Fruit fly (Drosophila melanogaster) whole organism, embryonic: Measurements from ENCODE around the gene al.

Experiments
- Antp ChIP-seq: fragments of 200-800 bp; sonication (Bioruptor generic); optimal IDR thresholded peaks from 3 replicates; lab custom pipeline; 2016; ENCODE audit warnings: missing biosample characterization, missing genetic modification characterization
- CG1024 ChIP-seq: fragments of 200-800 bp; sonication (Bioruptor generic); IDR thresholded peaks from 2 replicates; pipeline ENCODE4 v1.3.6; 2022; ENCODE audit warnings: missing biosample characterization, missing genetic modification characterization
- CG10565 ChIP-seq: fragments of 200-800 bp; sonication (Bioruptor generic); optimal IDR thresholded peaks from 3 replicates; lab custom pipeline; 2016; ENCODE audit warnings: missing biosample characterization, mild to moderate bottlenecking, missing genetic modification characterization
- CG11085 ChIP-seq: fragments of 200-800 bp; sonication (Bioruptor generic); IDR thresholded peaks from 2 replicates; pipeline ENCODE4 v1.3.6; 2022; ENCODE audit warnings: missing biosample characterization, missing genetic modification characterization
- CG12155 ChIP-seq: fragments of 200-800 bp; sonication (Bioruptor generic); optimal IDR thresholded peaks from 3 replicates; lab custom pipeline; 2016; ENCODE audit warnings: missing biosample characterization, missing genetic modification characterization
- CG12659 ChIP-seq: fragments of 200-800 bp; sonication (Bioruptor generic); optimal IDR thresholded peaks from 3 replicates; lab custom pipeline; 2017; ENCODE audit warnings: mild to moderate bottlenecking, missing biosample characterization, missing genetic modification reagents, missing genetic modification characterization
- CG13287 ChIP-seq: fragments of 200-800 bp; sonication (Bioruptor generic); IDR thresholded peaks from 2 replicates; pipeline ENCODE4 v1.3.6; 2022; ENCODE audit warnings: missing biosample characterization, missing genetic modification characterization; ENCODE audit not compliant: partially characterized antibody
- CG14050 ChIP-seq: fragments of 200-800 bp; sonication (Bioruptor generic); IDR thresholded peaks from 3 replicates; pipeline ENCODE4 v1.3.6; 2022; ENCODE audit warnings: missing biosample characterization, missing genetic modification characterization
- CG1603 ChIP-seq: fragments of 200-800 bp; sonication (Bioruptor generic); optimal IDR thresholded peaks from 2 replicates; lab custom pipeline; 2019; ENCODE audit warnings: missing biosample characterization, mild to moderate bottlenecking, missing genetic modification characterization, moderate library complexity
- CG16863 ChIP-seq: fragments of 200-800 bp; sonication (Bioruptor generic); optimal IDR thresholded peaks from 3 replicates; lab custom pipeline; 2016; ENCODE audit warnings: missing biosample characterization, missing genetic modification characterization
- CG17328 ChIP-seq: fragments of 200-800 bp; sonication (Bioruptor generic); IDR thresholded peaks from 2 replicates; pipeline ENCODE4 v1.3.6; 2022; ENCODE audit warnings: missing biosample characterization, missing genetic modification characterization
- CG18476 ChIP-seq: fragments of 200-800 bp; sonication (Bioruptor generic); optimal IDR thresholded peaks from 2 replicates; lab custom pipeline; 2016; ENCODE audit warnings: missing biosample characterization, mild to moderate bottlenecking, missing genetic modification characterization
- CG18764 ChIP-seq: fragments of 200-800 bp; sonication (Bioruptor generic); optimal IDR thresholded peaks from 3 replicates; lab custom pipeline; 2016; ENCODE audit warnings: missing biosample characterization, missing genetic modification characterization
- CG2199 ChIP-seq: fragments of 200-800 bp; sonication (Bioruptor generic); IDR thresholded peaks from 3 replicates; pipeline ENCODE4 v1.3.6; 2022; ENCODE audit warnings: missing biosample characterization, missing genetic modification characterization
- CG2202 ChIP-seq: fragments of 200-800 bp; sonication (Bioruptor generic); optimal IDR thresholded peaks from 2 replicates; lab custom pipeline; 2018; ENCODE audit warnings: missing biosample characterization, mild to moderate bottlenecking, missing genetic modification characterization
- CG34376 ChIP-seq: fragments of 200-800 bp; sonication (Bioruptor generic); optimal IDR thresholded peaks from 2 replicates; lab custom pipeline; 2018; ENCODE audit warnings: missing biosample characterization, mild to moderate bottlenecking, missing genetic modification characterization
- CG4328 ChIP-seq: fragments of 200-800 bp; sonication (Bioruptor generic); optimal IDR thresholded peaks from 3 replicates; lab custom pipeline; 2017; ENCODE audit warnings: missing biosample characterization, missing genetic modification reagents, missing genetic modification characterization
- CG4360 ChIP-seq: fragments of 200-800 bp; sonication (Bioruptor generic); IDR thresholded peaks from 2 replicates; pipeline ENCODE4 v1.3.6; 2022; ENCODE audit warnings: missing biosample characterization, missing genetic modification characterization
- CG4404 ChIP-seq: fragments of 200-800 bp; sonication (Bioruptor generic); IDR thresholded peaks from 2 replicates; pipeline ENCODE4 v1.3.6; 2022; ENCODE audit warnings: missing biosample characterization, missing genetic modification characterization
- CG4424 ChIP-seq: fragments of 200-800 bp; sonication (Bioruptor generic); optimal IDR thresholded peaks from 3 replicates; lab custom pipeline; 2016; ENCODE audit warnings: missing biosample characterization, missing genetic modification characterization
- CG4854 ChIP-seq: fragments of 200-800 bp; sonication (Bioruptor generic); optimal IDR thresholded peaks from 2 replicates; lab custom pipeline; 2016; ENCODE audit warnings: missing biosample characterization, missing genetic modification characterization, inconsistent platforms
- CHES-1-like ChIP-seq: fragments of 200-800 bp; sonication (Bioruptor generic); optimal IDR thresholded peaks from 2 replicates; lab custom pipeline; 2016; ENCODE audit warnings: missing biosample characterization, missing genetic modification characterization
- ERR ChIP-seq: fragments of 200-800 bp; sonication (Bioruptor generic); optimal IDR thresholded peaks from 2 replicates; lab custom pipeline; 2016; ENCODE audit warnings: missing biosample characterization, missing genetic modification characterization
- H2.0 ChIP-seq: fragments of 200-800 bp; sonication (Bioruptor generic); IDR thresholded peaks from 2 replicates; pipeline ENCODE4 v1.3.6; 2022; ENCODE audit warnings: missing biosample characterization, missing genetic modification characterization
- HLH3B ChIP-seq: fragments of 200-800 bp; sonication (Bioruptor generic); IDR thresholded peaks from 2 replicates; pipeline ENCODE4 v1.3.6; 2022; ENCODE audit warnings: missing biosample characterization, missing genetic modification characterization
- Hsf ChIP-seq: fragments of 200-800 bp; sonication (Bioruptor generic); optimal IDR thresholded peaks from 3 replicates; lab custom pipeline; 2016; ENCODE audit warnings: missing biosample characterization, missing genetic modification characterization
- Med ChIP-seq: fragments of 200-800 bp; sonication (Bioruptor generic); peaks from one replicate; lab custom pipeline; 2016; ENCODE audit warnings: missing biosample characterization, missing genetic modification characterization, mild to moderate bottlenecking, inconsistent platforms, moderate library complexity
- NC2β ChIP-seq: fragments of 200-800 bp; sonication (Bioruptor generic); optimal IDR thresholded peaks from 2 replicates; lab custom pipeline; 2016; ENCODE audit warnings: missing biosample characterization, missing genetic modification characterization
- NK7.1 ChIP-seq: fragments of 200-800 bp; sonication (Bioruptor generic); optimal IDR thresholded peaks from 3 replicates; lab custom pipeline; 2016; ENCODE audit warnings: missing biosample characterization, missing genetic modification characterization
- ap ChIP-seq: fragments of 200-800 bp; sonication (Bioruptor generic); IDR thresholded peaks from 2 replicates; pipeline ENCODE4 v1.3.6; 2022; ENCODE audit warnings: missing biosample characterization, missing genetic modification characterization
- cato ChIP-seq: fragments of 200-800 bp; sonication (Bioruptor generic); optimal IDR thresholded peaks from 2 replicates; lab custom pipeline; 2016; ENCODE audit warnings: missing biosample characterization, missing genetic modification characterization, borderline replicate concordance
- corto ChIP-seq: fragments of 200-800 bp; sonication (Bioruptor generic); optimal IDR thresholded peaks from 2 replicates; lab custom pipeline; 2016; ENCODE audit warnings: missing biosample characterization, mild to moderate bottlenecking, missing genetic modification characterization, moderate library complexity
- crp ChIP-seq, 2 experiments: fragments of 200-800 bp; sonication (Bioruptor generic); optimal IDR thresholded peaks; 2 replicates in 1 of 2; 3 replicates in 1 of 2; lab custom pipeline; 2017; ENCODE audit warnings: missing biosample characterization in 2 of 2, missing genetic modification characterization in 2 of 2, mild to moderate bottlenecking in 1 of 2, moderate library complexity in 1 of 2
- cwo ChIP-seq: fragments of 200-800 bp; sonication (Bioruptor generic); optimal IDR thresholded peaks from 3 replicates; lab custom pipeline; 2017; ENCODE audit warnings: missing biosample characterization, missing genetic modification characterization, mild to moderate bottlenecking, moderate library complexity, missing genetic modification reagents
- danr ChIP-seq: fragments of 200-800 bp; sonication (Bioruptor generic); IDR thresholded peaks from 2 replicates; pipeline ENCODE4 v1.3.6; 2022; ENCODE audit warnings: missing biosample characterization, missing genetic modification characterization
- dimm ChIP-seq: fragments of 200-800 bp; sonication (Bioruptor generic); IDR thresholded peaks from 2 replicates; pipeline ENCODE4 v1.3.6; 2022; ENCODE audit warnings: missing biosample characterization, missing genetic modification characterization
- ems ChIP-seq: fragments of 200-800 bp; sonication (Bioruptor generic); optimal IDR thresholded peaks from 3 replicates; lab custom pipeline; 2016; ENCODE audit warnings: missing biosample characterization, missing genetic modification characterization
- eve ChIP-seq, 2 experiments: fragments of >200 bp; optimal IDR thresholded peaks; 2 replicates each; lab custom pipeline; 2017; ENCODE audit warnings: missing biosample characterization in 2 of 2, missing genetic modification characterization in 2 of 2
- exex ChIP-seq: fragments of 200-800 bp; sonication (Bioruptor generic); optimal IDR thresholded peaks from 4 replicates; lab custom pipeline; 2018; ENCODE audit warnings: missing biosample characterization, mild to moderate bottlenecking, missing genetic modification characterization, moderate library complexity
- ken ChIP-seq: fragments of 200-800 bp; sonication (Bioruptor generic); IDR thresholded peaks from 3 replicates; pipeline ENCODE4 v1.3.6; 2022; ENCODE audit warnings: missing biosample characterization, missing genetic modification characterization
- onecut ChIP-seq: fragments of 200-800 bp; sonication (Bioruptor generic); IDR thresholded peaks from 2 replicates; pipeline ENCODE4 v1.3.6; 2022; ENCODE audit warnings: missing biosample characterization, missing genetic modification characterization
- pfk ChIP-seq: fragments of 200-800 bp; sonication (Bioruptor generic); optimal IDR thresholded peaks from 2 replicates; lab custom pipeline; 2018; ENCODE audit warnings: missing biosample characterization, mild to moderate bottlenecking, missing genetic modification characterization, moderate library complexity
- pnt ChIP-seq: fragments of 200-800 bp; sonication (Bioruptor generic); optimal IDR thresholded peaks from 3 replicates; lab custom pipeline; 2016; ENCODE audit warnings: missing biosample characterization, missing genetic modification characterization
- psq ChIP-seq: fragments of 200-800 bp; sonication (Bioruptor generic); optimal IDR thresholded peaks from 2 replicates; lab custom pipeline; 2017; ENCODE audit warnings: missing biosample characterization, missing genetic modification characterization
- ranshi ChIP-seq: fragments of 200-800 bp; sonication (Bioruptor generic); IDR thresholded peaks from 2 replicates; pipeline ENCODE4 v1.3.6; 2022; ENCODE audit warnings: missing biosample characterization, missing genetic modification characterization
- ttk ChIP-seq: fragments of 200-800 bp; sonication (Bioruptor generic); IDR thresholded peaks from 2 replicates; pipeline ENCODE4 v2.1.2; 2022; ENCODE audit warnings: missing biosample characterization, missing genetic modification characterization
- unpg ChIP-seq: fragments of 200-800 bp; sonication (Bioruptor generic); optimal IDR thresholded peaks from 3 replicates; lab custom pipeline; 2018; ENCODE audit warnings: missing biosample characterization, mild to moderate bottlenecking, missing genetic modification characterization, moderate library complexity

al gene

DNA sequence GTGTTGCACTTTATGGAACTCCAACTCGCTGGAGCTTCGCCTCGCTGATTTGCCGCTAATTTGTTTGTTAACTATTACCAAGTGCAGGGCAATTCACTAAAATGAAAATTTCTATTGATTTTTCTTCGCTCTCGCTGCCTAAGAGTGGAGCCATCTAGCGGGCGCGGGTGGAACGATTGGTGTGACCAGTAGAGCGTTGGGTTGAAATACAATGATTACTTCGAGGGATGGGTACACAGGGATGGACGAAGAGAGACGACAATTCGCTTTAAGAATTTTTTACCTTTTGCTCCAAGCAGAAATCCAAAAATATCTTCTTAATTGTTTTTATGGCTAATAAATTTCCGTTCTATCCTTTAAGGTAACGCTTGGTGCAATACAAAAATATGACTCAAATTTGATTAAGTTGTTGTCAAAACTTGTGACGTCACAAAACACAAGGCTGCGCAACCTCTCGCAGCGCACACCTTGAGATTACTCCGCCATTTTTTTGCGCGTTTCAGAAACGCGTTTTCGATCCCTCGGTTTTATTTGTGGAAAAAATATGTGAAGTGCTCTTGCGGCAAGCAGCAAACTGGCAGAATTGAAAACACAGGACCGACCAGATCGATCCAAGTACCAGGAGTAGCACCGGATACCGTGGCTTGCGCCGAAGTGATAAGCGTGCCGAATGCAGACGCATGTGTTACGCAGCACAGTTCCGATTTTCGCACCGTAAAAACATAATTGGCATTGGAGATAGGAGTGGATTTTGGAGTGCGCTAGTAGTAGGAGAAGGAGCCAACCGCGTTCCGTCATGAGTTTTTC, 36.9 kb downstream of the al start, which contains the start of the genes AP-2alpha and ebi (continued):
- TF ChIP-seq ttk (GFP tag; lab: Robert Waterston, UW) = peak; percentile 75
- TF ChIP-seq CG18764 (GFP tag; lab: Kevin White, UChicago) = peak; percentile 77
- peak; percentile 77 for TF ChIP-seq CG2202 (tag; lab: Kevin White, UChicago)
- peak; percentile 93 for TF ChIP-seq CG16863 (GFP tag; lab: Kevin White, UChicago)
- peak; percentile 42 for TF ChIP-seq exex (tag; lab: Kevin White, UChicago)
- TF ChIP-seq CG4854 = peak; percentile 69
- peak; percentile 53 for TF ChIP-seq ap (GFP tag; lab: Robert Waterston, UW)
- TF ChIP-seq CG17328 (GFP tag; lab: Robert Waterston, UW) = peak; percentile 81
- TF ChIP-seq eve (GFP tag; optimal IDR thresholded peaks at IDR 0.05; lab: Kevin White, UChicago) = peak in 1 of 2 experiments; percentile 58
- no peak for TF ChIP-seq corto (GFP tag; lab: Kevin White, UChicago)
- 0 out of 3 replicates have a peak, but pooled peaks have one; percentile 42 for TF ChIP-seq CG2199 (GFP tag; lab: Robert Waterston, UW)
- TF ChIP-seq danr = peak; percentile 87
- TF ChIP-seq CG13287 (GFP tag; lab: Robert Waterston, UW) = peak; percentile 32; the same call in 1 of the 2 replicates
- TF ChIP-seq cwo (GFP tag; lab: Kevin White, UChicago) = peak; percentile 49
- TF ChIP-seq CG18476 = peak; percentile 73
- peak; percentile 90 for TF ChIP-seq CG1603 (tag; lab: Kevin White, UChicago)
- peak; percentile 95 for TF ChIP-seq Antp (GFP tag; lab: Kevin White, UChicago)
- TF ChIP-seq CG11085 (GFP tag; lab: Robert Waterston, UW) = peak; percentile 78
- TF ChIP-seq pfk (GFP tag; lab: Kevin White, UChicago) = peak; percentile 31
- peak; percentile 98 for TF ChIP-seq Med (GFP tag; lab: Kevin White, UChicago)
- peak; percentile 85 for TF ChIP-seq ems (GFP tag; lab: Kevin White, UChicago)
- TF ChIP-seq Hsf (GFP tag; lab: Kevin White, UChicago) = peak; percentile 95
- TF ChIP-seq cato (GFP tag; lab: Kevin White, UChicago) = peak; percentile 84
- peak; percentile 87 for TF ChIP-seq ken (GFP tag; lab: Robert Waterston, UW)
- TF ChIP-seq dimm (GFP tag; lab: Robert Waterston, UW) = no peak; the same call in 1 of the 2 replicates
- peak; percentile 70 for TF ChIP-seq unpg
- peak; percentile 92 for TF ChIP-seq CG4404 (GFP tag; lab: Robert Waterston, UW)
- peak; percentile 76 for TF ChIP-seq NK7.1 (GFP tag; lab: Kevin White, UChicago)

- TF ChIP-seq CG4424 (GFP tag; lab: Kevin White, UChicago) (peak; percentile 67), pnt (no peak), CG12155 (peak; percentile 56), HLH3B (peak; percentile 49; the same call in 1 of the 2 replicates), CG1024 (GFP tag; lab: Robert Waterston, UW) (peak; percentile 43; the same call in 1 of the 2 replicates), H2.0 (GFP tag; lab: Robert Waterston, UW) (peak; percentile 23; the same call in 1 of the 2 replicates), onecut (GFP tag; lab: Robert Waterston, UW) (peak; percentile 77), psq (GFP tag; lab: Kevin White, UChicago) (no peak), CG34376 (GFP tag; lab: Kevin White, UChicago) (peak; percentile 96), ranshi (peak; percentile 27; the same call in 1 of the 2 replicates), CG10565 (GFP tag; lab: Kevin White, UChicago) (peak; percentile 3), CHES-1-like (GFP tag; lab: Kevin White, UChicago) (peak; percentile 76), CG4404 (GFP tag; lab: Robert Waterston, UW) (no peak), crp (GFP tag; optimal IDR thresholded peaks at IDR 0.05; lab: Kevin White, UChicago) (peak in 1 of 2 experiments; percentile 44), ERR (no peak), CG4328 (peak; percentile 89), CG4360 (GFP tag; lab: Robert Waterston, UW) (peak; percentile 47; the same call in 1 of the 2 replicates), NC2β (GFP tag; lab: Kevin White, UChicago) (peak; percentile 98), CG12659 (GFP tag; lab: Kevin White, UChicago) (peak; percentile 92), ems (GFP tag; lab: Kevin White, UChicago) (peak; percentile 53), NK7.1 (GFP tag; lab: Kevin White, UChicago) (peak; percentile 54), CG14050 (GFP tag; lab: Robert Waterston, UW) (peak; percentile 25; the same call in 1 of the 3 replicates)
Observed at dm6 chr2L:419620-420184, 41.8 kb downstream of the al start, which contains the start of the genes CG13690 and RpLP1. Gene CG13690 (minus strand): TSS chr2L:419652. Gene RpLP1 (plus strand): TSS chr2L:419952.
